Worm (Caenorhabditis elegans): ENCODE results near the gene C16A3.6.

C16A3.6 gene

DNA sequence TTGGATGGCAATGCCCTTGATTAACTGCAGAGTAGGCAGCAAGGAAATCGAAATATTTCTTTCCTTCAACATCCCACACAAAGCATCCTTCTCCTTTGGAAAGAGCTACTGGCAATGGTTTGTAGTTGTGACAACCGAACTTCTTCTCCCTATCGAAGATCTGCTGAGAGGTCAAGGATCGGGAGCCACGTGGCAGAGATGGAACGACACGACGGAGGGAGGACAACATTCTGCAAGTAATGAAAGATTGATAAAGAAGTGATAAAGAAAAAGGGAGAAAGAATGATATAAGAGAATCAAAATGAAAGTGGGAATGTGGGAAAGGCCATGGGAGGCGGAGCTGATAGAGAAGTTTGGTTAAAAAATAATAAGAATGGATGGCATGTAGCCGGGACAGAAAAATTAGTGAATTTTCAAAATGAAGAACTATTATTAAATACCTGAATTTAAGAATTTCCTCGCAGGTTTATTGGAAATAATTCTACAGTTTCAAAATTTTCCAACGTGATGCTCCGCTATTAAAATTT, 16.8 kb downstream of the C16A3.6 start, which contains the start of gene oatr-1:
TSS of gene oatr-1 (minus strand) at position 477 of the 527 bp plus-strand sequence.
- TF ChIP-seq mdl-1 (tag; optimal IDR thresholded peaks at IDR 0.05) (peak in 1 of 2 experiments; percentile 2), unc-62 (GFP tag; optimal IDR thresholded peaks at IDR 0.05) (no peak), lin-13 (GFP tag; optimal IDR thresholded peaks at IDR 0.05) (no peak), sma-9 (GFP tag; optimal IDR thresholded peaks at IDR 0.05) (peak; percentile 64), sma-9 (tag; optimal IDR thresholded peaks at IDR 0.05) (no peak), crh-2 (tag; optimal IDR thresholded peaks at IDR 0.05) (peak; percentile 81), fos-1 (tag; optimal IDR thresholded peaks at IDR 0.05) (peak; percentile 7), nhr-10 (tag; optimal IDR thresholded peaks at IDR 0.05) (no peak)

DNA sequence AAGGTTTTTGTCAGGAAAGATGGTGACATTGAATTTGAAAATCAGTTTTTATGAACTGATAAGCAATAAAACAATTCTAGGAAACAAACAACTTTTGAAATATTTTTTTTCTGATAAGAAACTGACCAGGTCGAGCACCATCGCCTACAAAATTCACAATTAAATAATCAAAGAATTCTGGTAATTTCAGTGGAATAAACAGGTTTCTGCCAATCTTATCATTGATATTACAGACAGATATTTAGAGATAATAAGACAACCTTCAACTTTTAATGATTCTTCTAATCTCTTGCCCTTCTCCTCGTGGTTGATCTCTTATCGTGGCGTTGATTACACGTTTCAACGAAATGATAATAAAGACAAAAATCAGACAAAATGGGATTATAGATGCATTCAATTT, 17.4 kb downstream of the C16A3.6 start:
- TF ChIP-seq R02D3.7 (tag; optimal IDR thresholded peaks at IDR 0.05) (no peak), unc-62 (GFP tag; optimal IDR thresholded peaks at IDR 0.05) (no peak), alr-1 (tag; optimal IDR thresholded peaks at IDR 0.05) (no peak), nhr-11 (tag; optimal IDR thresholded peaks at IDR 0.05) (no peak), nhr-23 (tag; optimal IDR thresholded peaks at IDR 0.05) (no peak), Y55F3AM.14 (GFP tag; optimal IDR thresholded peaks at IDR 0.05) (no peak), sma-9 (GFP tag; optimal IDR thresholded peaks at IDR 0.05) (peak; percentile 95), sma-9 (tag; optimal IDR thresholded peaks at IDR 0.05) (no peak), C34F6.9 (tag; optimal IDR thresholded peaks at IDR 0.05) (no peak), blmp-1 (tag; optimal IDR thresholded peaks at IDR 0.05; ENCODE audit: insufficient read depth) (peak; percentile 34), ZK546.5 (tag; optimal IDR thresholded peaks at IDR 0.05) (no peak), nhr-12 (tag; optimal IDR thresholded peaks at IDR 0.05) (no peak), zag-1 (tag; optimal IDR thresholded peaks at IDR 0.05) (no peak), nhr-10 (tag; optimal IDR thresholded peaks at IDR 0.05) (no peak), fos-1 (tag; optimal IDR thresholded peaks at IDR 0.05) (peak; percentile 59), lin-11 (tag; optimal IDR thresholded peaks at IDR 0.05) (no peak), elt-1 (tag; optimal IDR thresholded peaks at IDR 0.05) (no peak), peb-1 (tag; optimal IDR thresholded peaks at IDR 0.05) (no peak), ceh-16 (tag; optimal IDR thresholded peaks at IDR 0.05) (no peak), nhr-129 (tag; optimal IDR thresholded peaks at IDR 0.05) (no peak), snpc-4 (tag; optimal IDR thresholded peaks at IDR 0.05) (no peak), unc-39 (tag; optimal IDR thresholded peaks at IDR 0.05) (no peak), lin-39 (tag; optimal IDR thresholded peaks at IDR 0.05) (no peak), egl-27 (tag; optimal IDR thresholded peaks at IDR 0.05) (peak; percentile 31), lin-13 (GFP tag; optimal IDR thresholded peaks at IDR 0.05) (no peak), F13H6.1 (tag; optimal IDR thresholded peaks at IDR 0.05) (no peak), mab-5 (tag; optimal IDR thresholded peaks at IDR 0.05) (no peak), ama-1 (optimal IDR thresholded peaks at IDR 0.05) (no peak), nhr-237 (tag; optimal IDR thresholded peaks at IDR 0.05) (no peak), aly-2 (tag; optimal IDR thresholded peaks at IDR 0.05) (no peak), mdl-1 (tag; optimal IDR thresholded peaks at IDR 0.05) (peak in 1 of 2 experiments; percentile 18), nhr-21 (tag; optimal IDR thresholded peaks at IDR 0.05) (peak; percentile 68), ceh-82 (tag; optimal IDR thresholded peaks at IDR 0.05) (no peak), ztf-11 (tag; optimal IDR thresholded peaks at IDR 0.05) (no peak), unc-55 (GFP tag; optimal IDR thresholded peaks at IDR 0.05) (no peak), sma-3 (GFP tag; optimal IDR thresholded peaks at IDR 0.05) (peak; percentile 38), lsy-2 (tag; optimal IDR thresholded peaks at IDR 0.05) (peak in 1 of 2 experiments; percentile 23), nhr-25 (tag; optimal IDR thresholded peaks at IDR 0.05) (peak; percentile 73), ztf-1 (GFP tag; conservative IDR thresholded peaks at IDR 0.05) (no peak), dmd-4 (tag; optimal IDR thresholded peaks at IDR 0.05) (no peak), elt-3 (tag; optimal IDR thresholded peaks at IDR 0.05) (no peak), crh-2 (tag; optimal IDR thresholded peaks at IDR 0.05) (peak; percentile 12), nhr-6 (tag; optimal IDR thresholded peaks at IDR 0.05) (no peak), skn-1 (tag; optimal IDR thresholded peaks at IDR 0.05) (no peak), sem-4 (tag; optimal IDR thresholded peaks at IDR 0.05) (no peak), mbf-1 (tag; optimal IDR thresholded peaks at IDR 0.05) (no peak), nhr-77 (tag; optimal IDR thresholded peaks at IDR 0.05) (no peak), gmeb-1 (tag; optimal IDR thresholded peaks at IDR 0.05) (peak; percentile 14), ztf-4 (tag; optimal IDR thresholded peaks at IDR 0.05) (no peak)
